Worm (Caenorhabditis elegans) whole organism, L1 larva: ENCODE measurements around the gene srx-60.

Source experiments
- elt-3 ChIP-seq, 6 experiments: fragments of 150-350 bp in 1 of 6; sonication (generic microtip); optimal IDR thresholded peaks; 2 replicates each; lab custom pipeline; 2017 to 2018; ENCODE audit warnings: missing biosample characterization in 6 of 6, missing genetic modification characterization in 6 of 6, inconsistent platforms in 1 of 6
- ets-5 ChIP-seq: fragments of 200-800 bp; sonication (Bioruptor generic); IDR thresholded peaks from 2 replicates; pipeline ENCODE4 v1.3.6; 2022; ENCODE audit warnings: missing genetic modification characterization, missing compliant biosample characterization
- lin-15B ChIP-seq: fragments of 150-350 bp; sonication (generic microtip); optimal IDR thresholded peaks from 3 replicates; lab custom pipeline; 2014; ENCODE audit warnings: missing biosample characterization, missing genetic modification characterization
- nhr-12 ChIP-seq: sonication (generic microtip); optimal IDR thresholded peaks from 2 replicates; lab custom pipeline; 2017; ENCODE audit warnings: missing biosample characterization, missing genetic modification characterization
- nhr-85 ChIP-seq: sonication (generic microtip); peaks from one replicate; lab custom pipeline; 2016; ENCODE audit warnings: missing genetic modification characterization, inconsistent platforms, missing compliant biosample characterization
- unc-130 ChIP-seq: fragments of 150-350 bp; optimal IDR thresholded peaks from 2 replicates; lab custom pipeline; 2017; ENCODE audit warnings: missing biosample characterization, missing genetic modification characterization, inconsistent platforms
- zag-1 ChIP-seq: fragments of 150-350 bp; optimal IDR thresholded peaks from 2 replicates; lab custom pipeline; 2014; ENCODE audit warnings: missing biosample characterization, missing genetic modification characterization
- ztf-4 ChIP-seq: fragments of 150-350 bp; optimal IDR thresholded peaks from 2 replicates; lab custom pipeline; 2014; ENCODE audit warnings: missing biosample characterization, missing genetic modification characterization

- TF ChIP-seq ztf-4 (tag; lab: Kevin White, UChicago) = no peak
- TF ChIP-seq nhr-12 (tag; lab: Kevin White, UChicago) = no peak
- TF ChIP-seq zag-1 (tag; lab: Kevin White, UChicago) = no peak
- no peak for TF ChIP-seq unc-130 (tag; lab: Kevin White, UChicago)
- no peak for TF ChIP-seq elt-3 (tag; optimal IDR thresholded peaks at IDR 0.05; lab: Kevin White, UChicago)
- TF ChIP-seq nhr-85 = no peak
- TF ChIP-seq ets-5 (GFP tag; lab: Robert Waterston, UW) = no peak
- no peak for TF ChIP-seq lin-15B (tag; lab: Kevin White, UChicago)
Measured at ce11 chrV:7379384-7379783, 21.3 kb upstream of the srx-60 start, which contains the start of gene srsx-24.
